Fruit fly (Drosophila melanogaster): Measurements from ENCODE around the gene Elovl7.
A peak's percentile ranks its signal among the peaks of the same experiment; 100 is the strongest.

Elovl7 gene

dm6 chr3R:8032923-8033478 is 37.3 kb upstream of the Elovl7 start, which contains the start of the genes CG11035 and unc-45 (continued):
- TF ChIP-seq CG15514 (GFP tag; optimal IDR thresholded peaks at IDR 0.05), result peak; percentile 99
- peak; percentile 50 for TF ChIP-seq pum (GFP tag; optimal IDR thresholded peaks at IDR 0.05)
- TF ChIP-seq E2f2 (GFP tag; IDR thresholded peaks at IDR 0.05), result peak; percentile 46; the same call in 1 of the 2 replicates
- TF ChIP-seq CG32767 (GFP tag; IDR thresholded peaks at IDR 0.05), result 0 out of 2 replicates have a peak, but pooled peaks have one; percentile 14
- peak; percentile 50; the same call in 1 of the 2 replicates for TF ChIP-seq cas (GFP tag; IDR thresholded peaks at IDR 0.05)
- peak; percentile 31 for TF ChIP-seq Fer1 (GFP tag; optimal IDR thresholded peaks at IDR 0.05)
- peak; percentile 59 for TF ChIP-seq Ptx1 (GFP tag; IDR thresholded peaks at IDR 0.05)
- TF ChIP-seq zfh2 (GFP tag; optimal IDR thresholded peaks at IDR 0.05), result no peak
- TF ChIP-seq CG18262 (tag; optimal IDR thresholded peaks at IDR 0.05), result peak; percentile 62
- peak; percentile 12 for TF ChIP-seq az2 (GFP tag; optimal IDR thresholded peaks at IDR 0.05)
- 0 out of 3 replicates have a peak, but pooled peaks have one; percentile 20 for TF ChIP-seq Aef1 (GFP tag; IDR thresholded peaks at IDR 0.05)
- peak; percentile 33 for TF ChIP-seq Chrac-16 (GFP tag; optimal IDR thresholded peaks at IDR 0.05)
- TF ChIP-seq phol (tag; optimal IDR thresholded peaks at IDR 0.05), result peak; percentile 71
- TF ChIP-seq CG17385 (GFP tag; optimal IDR thresholded peaks at IDR 0.05), result peak; percentile 34
- TF ChIP-seq unpg (GFP tag; optimal IDR thresholded peaks at IDR 0.05), result peak; percentile 27
- TF ChIP-seq grau (tag; optimal IDR thresholded peaks at IDR 0.05), result peak; percentile 58
- no peak for TF ChIP-seq crol (GFP tag; IDR thresholded peaks at IDR 0.05)
- peak; percentile 1 for TF ChIP-seq Hr3 (GFP tag; optimal IDR thresholded peaks at IDR 0.05)
- peak; percentile 90 for TF ChIP-seq scrt (GFP tag; optimal IDR thresholded peaks at IDR 0.05)
- TF ChIP-seq CG30403 (GFP tag; optimal IDR thresholded peaks at IDR 0.05), result peak; percentile 34
- peak; percentile 42 for TF ChIP-seq Abd-B (GFP tag; optimal IDR thresholded peaks at IDR 0.05)
- TF ChIP-seq CG13296 (GFP tag; optimal IDR thresholded peaks at IDR 0.05), result peak; percentile 37
- peak; percentile 7 for TF ChIP-seq CG7556 (GFP tag; optimal IDR thresholded peaks at IDR 0.05)
- TF ChIP-seq CG4424 (GFP tag; optimal IDR thresholded peaks at IDR 0.05), result peak; percentile 33
- TF ChIP-seq trh (GFP tag; optimal IDR thresholded peaks at IDR 0.05), result no peak
- TF ChIP-seq nom (GFP tag; optimal IDR thresholded peaks at IDR 0.05), result peak; percentile 24
- TF ChIP-seq Sry-δ (GFP tag; optimal IDR thresholded peaks at IDR 0.05), result peak; percentile 61
- peak; percentile 56 for TF ChIP-seq CG9727 (GFP tag; optimal IDR thresholded peaks at IDR 0.05)
- TF ChIP-seq tin (GFP tag; optimal IDR thresholded peaks at IDR 0.05), result peak; percentile 31
- peak; percentile 75 for TF ChIP-seq CG14860 (GFP tag; IDR thresholded peaks at IDR 0.05; ENCODE audit: partially characterized antibody)
- peak; percentile 51 for TF ChIP-seq CG10147 (GFP tag; optimal IDR thresholded peaks at IDR 0.05)
- no peak for TF ChIP-seq ssp (GFP tag; IDR thresholded peaks at IDR 0.05)
- peak; percentile 79 for TF ChIP-seq CG6791 (GFP tag; IDR thresholded peaks at IDR 0.05; ENCODE audit: partially characterized antibody)
- no peak for TF ChIP-seq fu2 (GFP tag; optimal IDR thresholded peaks at IDR 0.05)
- peak; percentile 32 for TF ChIP-seq CG15601 (tag; optimal IDR thresholded peaks at IDR 0.05)
- TF ChIP-seq chinmo (GFP tag; IDR thresholded peaks at IDR 0.05; ENCODE audit: partially characterized antibody), result 0 out of 4 replicates have a peak, but pooled peaks have one; percentile 75
- TF ChIP-seq CG10959 (GFP tag; IDR thresholded peaks at IDR 0.05), result no peak
- peak in 1 of 2 experiments; percentile 86 for TF ChIP-seq Hr78 (GFP tag; optimal IDR thresholded peaks at IDR 0.05)
- 0 out of 2 replicates have a peak, but pooled peaks have one; percentile 12 for TF ChIP-seq CG6272 (GFP tag; IDR thresholded peaks at IDR 0.05)
- peak; percentile 29 for TF ChIP-seq stwl (tag; optimal IDR thresholded peaks at IDR 0.05)
- no peak for TF ChIP-seq br (optimal IDR thresholded peaks at IDR 0.05)
- peak; percentile 81 for TF ChIP-seq Scr (GFP tag; IDR thresholded peaks at IDR 0.05; ENCODE audit: partially characterized antibody)
- no peak for TF ChIP-seq prd (optimal IDR thresholded peaks at IDR 0.05)
- TF ChIP-seq prd (GFP tag; IDR thresholded peaks at IDR 0.05), result peak; percentile 64; the same call in 2 of the 3 replicates
- peak; percentile 60 for TF ChIP-seq CG31441 (GFP tag; IDR thresholded peaks at IDR 0.05)
- peak; percentile 63 for TF ChIP-seq MBD-R2 (GFP tag; IDR thresholded peaks at IDR 0.05)
- peak; percentile 41 for TF ChIP-seq CG3838 (GFP tag; optimal IDR thresholded peaks at IDR 0.05)
- TF ChIP-seq vnd (GFP tag; IDR thresholded peaks at IDR 0.05; ENCODE audit: partially characterized antibody), result peak; percentile 61; the same call in 2 of the 3 replicates
- TF ChIP-seq Lhr (GFP tag; optimal IDR thresholded peaks at IDR 0.05), result peak; percentile 35

Data from whole organism, embryonic.